Worm (Caenorhabditis elegans): ENCODE measurements around the gene mes-6.

- TF ChIP-seq him-1 (tag; optimal IDR thresholded peaks at IDR 0.05): no peak
- no peak for TF ChIP-seq dao-5 (tag; optimal IDR thresholded peaks at IDR 0.05)
These were observed 15.0 kb downstream of the mes-6 start for ce11 chrIV:8526050-8526449.
